Fruit fly (Drosophila melanogaster) whole organism, adult: Measurements from ENCODE around the gene amx.
A peak's percentile ranks its signal among the peaks of the same experiment; 100 is the strongest.

Experiments
- CG11617 ChIP-seq: fragments of 200-800 bp; sonication (Bioruptor generic); optimal IDR thresholded peaks from 2 replicates; lab custom pipeline; 2017; ENCODE audit warnings: mild to moderate bottlenecking, missing biosample characterization, missing genetic modification reagents, missing genetic modification characterization
- CG12768 ChIP-seq: fragments of 200-800 bp; sonication (Bioruptor generic); optimal IDR thresholded peaks from 2 replicates; lab custom pipeline; 2017; ENCODE audit warnings: missing biosample characterization, missing genetic modification characterization, mild to moderate bottlenecking, moderate library complexity, missing genetic modification reagents
- CG14711 ChIP-seq: fragments of 200-800 bp; sonication (Bioruptor generic); optimal IDR thresholded peaks from 2 replicates; lab custom pipeline; 2018; ENCODE audit warnings: missing biosample characterization, mild to moderate bottlenecking, missing genetic modification characterization, moderate library complexity
- CG1620 ChIP-seq: fragments of 200-800 bp; sonication (Bioruptor generic); optimal IDR thresholded peaks from 2 replicates; lab custom pipeline; 2016; ENCODE audit warnings: missing biosample characterization, missing genetic modification characterization
- CG33017 ChIP-seq: fragments of 200-800 bp; sonication (Bioruptor generic); optimal IDR thresholded peaks from 2 replicates; lab custom pipeline; 2018; ENCODE audit warnings: missing biosample characterization, mild to moderate bottlenecking, missing genetic modification characterization, moderate library complexity
- CG5204 ChIP-seq: fragments of 200-800 bp; sonication (Bioruptor generic); optimal IDR thresholded peaks from 2 replicates; lab custom pipeline; 2016; ENCODE audit warnings: missing biosample characterization, missing genetic modification characterization
- CG7045 ChIP-seq: fragments of 200-800 bp; sonication (Bioruptor generic); optimal IDR thresholded peaks from 2 replicates; lab custom pipeline; 2017; ENCODE audit warnings: missing biosample characterization, mild to moderate bottlenecking, missing genetic modification characterization
- CG7101 ChIP-seq: fragments of 200-800 bp; sonication (Bioruptor generic); optimal IDR thresholded peaks from 2 replicates; lab custom pipeline; 2018; ENCODE audit warnings: missing biosample characterization, mild to moderate bottlenecking, missing genetic modification characterization, moderate library complexity
- Clk ChIP-seq: fragments of 200-800 bp; sonication (Bioruptor generic); optimal IDR thresholded peaks from 2 replicates; lab custom pipeline; 2017; ENCODE audit warnings: missing biosample characterization, missing genetic modification characterization
- Crg-1 ChIP-seq: fragments of 200-800 bp; sonication (Bioruptor generic); optimal IDR thresholded peaks from 2 replicates; lab custom pipeline; 2016; ENCODE audit warnings: missing biosample characterization, missing genetic modification characterization
- Hr96 ChIP-seq: fragments of 200-800 bp; sonication (Bioruptor generic); optimal IDR thresholded peaks from 2 replicates; lab custom pipeline; 2016; ENCODE audit warnings: missing biosample characterization, missing genetic modification characterization
- Mnt ChIP-seq: fragments of 200-800 bp; sonication (Bioruptor generic); optimal IDR thresholded peaks from 2 replicates; lab custom pipeline; 2016; ENCODE audit warnings: missing biosample characterization, mild to moderate bottlenecking, missing genetic modification characterization
- bab1 ChIP-seq: fragments of 200-800 bp; sonication (Bioruptor generic); optimal IDR thresholded peaks from 3 replicates; lab custom pipeline; 2019; ENCODE audit warnings: missing biosample characterization, mild to moderate bottlenecking, missing genetic modification characterization, moderate library complexity
- cic ChIP-seq: fragments of 200-800 bp; sonication (Bioruptor generic); optimal IDR thresholded peaks from 2 replicates; lab custom pipeline; 2017; ENCODE audit warnings: missing biosample characterization, mild to moderate bottlenecking, missing genetic modification characterization, moderate library complexity
- cnc ChIP-seq, 2 experiments: fragments of >200 bp; optimal IDR thresholded peaks; 2 replicates each; lab custom pipeline; 2017
- kay ChIP-seq: fragments of 200-800 bp; sonication (Bioruptor generic); peaks from one replicate; lab custom pipeline; 2016; ENCODE audit warnings: missing biosample characterization, missing genetic modification characterization, borderline replicate concordance
- ovo ChIP-seq: fragments of 200-800 bp; sonication (Bioruptor generic); optimal IDR thresholded peaks from 2 replicates; lab custom pipeline; 2016; ENCODE audit warnings: missing biosample characterization, missing genetic modification characterization
- pad ChIP-seq: fragments of 200-800 bp; sonication (Bioruptor generic); optimal IDR thresholded peaks from 3 replicates; lab custom pipeline; 2017; ENCODE audit warnings: missing biosample characterization, missing genetic modification characterization, mild to moderate bottlenecking, moderate library complexity, missing genetic modification reagents
- tj ChIP-seq: fragments of 200-800 bp; sonication (Bioruptor generic); optimal IDR thresholded peaks from 3 replicates; lab custom pipeline; 2017; ENCODE audit warnings: missing biosample characterization, mild to moderate bottlenecking, missing genetic modification characterization, moderate library complexity
- toe ChIP-seq: fragments of 200-800 bp; sonication (Bioruptor generic); optimal IDR thresholded peaks from 2 replicates; lab custom pipeline; 2016; ENCODE audit warnings: missing biosample characterization, missing genetic modification characterization

The amx gene

DNA sequence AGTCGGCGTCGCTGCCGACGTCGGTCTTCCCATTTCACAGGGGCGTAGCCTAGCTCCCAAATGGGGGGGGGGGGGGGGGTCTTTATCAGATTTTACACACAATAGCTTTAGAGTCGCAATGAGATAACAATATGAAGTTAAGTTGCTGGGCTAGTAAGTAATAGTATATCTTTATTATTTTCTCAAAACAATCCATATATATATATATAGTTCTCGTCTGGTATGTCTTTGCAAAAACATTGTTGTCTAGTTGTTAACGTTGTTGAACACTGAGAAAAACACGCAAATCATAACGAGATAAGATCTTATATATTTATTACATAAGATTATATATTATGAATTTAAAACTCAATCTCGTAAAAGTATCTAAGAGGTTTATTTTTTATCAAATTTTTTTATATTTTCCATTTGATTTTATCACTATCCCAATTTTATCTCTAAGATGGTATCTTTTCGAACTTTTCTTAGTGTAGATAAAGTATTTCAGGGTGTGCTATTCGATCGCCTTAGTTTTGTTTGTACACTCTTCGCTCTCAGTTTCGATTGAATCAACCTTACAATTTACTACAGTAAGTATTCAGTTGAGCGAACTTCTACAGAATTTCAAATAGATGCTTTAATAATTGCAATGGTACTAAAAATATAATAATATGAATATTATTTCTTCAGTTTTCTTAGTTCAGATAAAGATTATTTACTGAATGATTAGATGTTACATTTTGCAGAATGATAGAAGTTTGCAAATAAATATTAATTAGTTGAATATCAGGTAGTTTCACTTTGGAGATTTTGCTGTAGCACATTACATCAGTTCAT lies 45.1 kb downstream of the amx start:
- TF ChIP-seq CG12768 (GFP tag; lab: Kevin White, UChicago) (peak; percentile 76), bab1 (peak; percentile 62), CG11617 (GFP tag; lab: Kevin White, UChicago) (peak; percentile 91), Mnt (GFP tag; lab: Kevin White, UChicago) (peak; percentile 64), CG7101 (tag; lab: Kevin White, UChicago) (peak; percentile 95), toe (GFP tag; lab: Kevin White, UChicago) (peak; percentile 22), CG14711 (peak; percentile 88), tj (GFP tag; lab: Kevin White, UChicago) (peak; percentile 80), Clk (GFP tag; lab: Kevin White, UChicago) (peak; percentile 43), cic (GFP tag; lab: Kevin White, UChicago) (peak; percentile 71), pad (GFP tag; lab: Kevin White, UChicago) (peak; percentile 80), ovo (GFP tag; lab: Kevin White, UChicago) (peak; percentile 45), CG1620 (GFP tag; lab: Kevin White, UChicago) (peak; percentile 65), CG7045 (GFP tag; lab: Kevin White, UChicago) (peak; percentile 84), cnc (optimal IDR thresholded peaks at IDR 0.05; lab: Kevin White, UChicago) (no peak), CG5204 (GFP tag; lab: Kevin White, UChicago) (peak; percentile 35), Crg-1 (GFP tag; lab: Kevin White, UChicago) (peak; percentile 61), CG33017 (tag; lab: Kevin White, UChicago) (peak; percentile 83), kay (GFP tag; lab: Kevin White, UChicago) (no peak), Hr96 (GFP tag; lab: Kevin White, UChicago) (peak; percentile 39)

DNA sequence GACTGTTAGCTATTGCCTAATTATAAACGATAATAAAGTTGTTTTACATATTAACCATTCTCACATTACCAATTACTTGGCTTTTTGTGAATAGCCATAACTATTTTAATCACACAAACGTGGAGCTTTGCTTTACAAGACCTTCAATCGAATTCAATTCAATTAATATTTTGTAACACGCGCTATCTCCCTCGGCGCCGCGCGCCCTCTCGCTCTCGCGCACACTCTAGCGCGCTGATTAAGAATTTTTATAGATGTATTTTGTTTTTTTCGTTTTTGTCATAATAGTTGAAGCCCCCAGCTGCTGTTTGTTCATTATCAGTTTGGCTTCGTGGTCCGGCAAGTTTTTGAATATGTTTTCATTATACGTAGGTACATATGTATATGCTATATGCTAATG lies 46.1 kb downstream of the amx start:
- TF ChIP-seq Mnt (GFP tag; lab: Kevin White, UChicago) (peak; percentile 84), Crg-1 (GFP tag; lab: Kevin White, UChicago) (no peak)

DNA sequence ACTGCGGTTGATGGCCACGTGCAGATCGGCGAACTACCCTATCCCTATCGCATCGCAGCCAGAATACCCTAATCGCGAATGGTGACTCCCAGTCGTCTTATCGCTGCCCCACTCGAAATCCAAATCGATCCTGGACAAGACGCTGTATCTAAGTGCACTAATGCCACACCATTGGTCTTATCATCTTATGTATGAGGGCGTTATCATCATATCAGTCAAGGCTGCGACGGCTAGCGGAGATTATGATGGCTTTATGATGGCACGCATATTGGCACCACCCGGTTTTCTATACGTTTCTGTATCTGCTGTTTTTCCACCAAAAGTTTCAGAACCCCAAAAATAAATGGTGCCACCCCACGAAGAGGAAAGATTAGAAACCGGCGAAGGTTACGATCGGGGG lies 46.9 kb downstream of the amx start:
- TF ChIP-seq ovo (GFP tag; lab: Kevin White, UChicago) (no peak), cic (GFP tag; lab: Kevin White, UChicago) (no peak), Clk (GFP tag; lab: Kevin White, UChicago) (no peak), Mnt (GFP tag; lab: Kevin White, UChicago) (peak; percentile 58), toe (GFP tag; lab: Kevin White, UChicago) (no peak)

DNA sequence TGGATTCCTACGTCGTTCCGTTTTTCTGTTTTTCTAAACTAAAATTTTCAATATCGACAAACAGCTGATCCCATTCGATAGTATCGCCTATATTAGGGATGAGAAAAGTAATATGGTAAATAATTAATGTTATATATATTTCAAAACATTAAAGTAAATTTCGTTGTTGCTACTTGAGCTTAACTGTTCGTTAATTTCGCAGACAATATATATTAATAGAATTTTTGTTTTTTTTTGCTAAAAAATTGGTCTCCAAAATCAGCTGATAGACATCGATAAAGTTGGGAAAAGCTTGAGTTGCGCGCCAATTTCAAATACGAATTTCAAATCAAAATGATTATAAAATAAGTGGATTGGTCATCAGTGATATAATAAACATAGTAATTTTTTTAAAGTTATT lies 50.8 kb downstream of the amx start, which contains the start of gene CG12118:
CG12118 (minus strand) TSS at position 53 of the 400 bp plus-strand sequence.
- peak; percentile 17 for TF ChIP-seq CG5204 (GFP tag; lab: Kevin White, UChicago)
- TF ChIP-seq CG7101 (tag; lab: Kevin White, UChicago) = peak; percentile 85
- peak; percentile 32 for TF ChIP-seq toe (GFP tag; lab: Kevin White, UChicago)
- peak; percentile 60 for TF ChIP-seq ovo (GFP tag; lab: Kevin White, UChicago)
- TF ChIP-seq tj (GFP tag; lab: Kevin White, UChicago) = peak; percentile 71
- TF ChIP-seq CG12768 (GFP tag; lab: Kevin White, UChicago) = peak; percentile 16
- peak; percentile 67 for TF ChIP-seq Crg-1 (GFP tag; lab: Kevin White, UChicago)
- TF ChIP-seq CG14711 = peak; percentile 87
- TF ChIP-seq kay (GFP tag; lab: Kevin White, UChicago) = no peak
- TF ChIP-seq CG1620 (GFP tag; lab: Kevin White, UChicago) = peak; percentile 87
- TF ChIP-seq cnc (optimal IDR thresholded peaks at IDR 0.05; lab: Kevin White, UChicago) = no peak
- peak; percentile 10 for TF ChIP-seq CG7045 (GFP tag; lab: Kevin White, UChicago)
- TF ChIP-seq Clk (GFP tag; lab: Kevin White, UChicago) = no peak
- TF ChIP-seq CG33017 (tag; lab: Kevin White, UChicago) = peak; percentile 56
- TF ChIP-seq CG11617 (GFP tag; lab: Kevin White, UChicago) = peak; percentile 84
- TF ChIP-seq bab1 = peak; percentile 96
- peak; percentile 1 for TF ChIP-seq cic (GFP tag; lab: Kevin White, UChicago)
- peak; percentile 69 for TF ChIP-seq Mnt (GFP tag; lab: Kevin White, UChicago)
- TF ChIP-seq pad (GFP tag; lab: Kevin White, UChicago) = peak; percentile 58
- TF ChIP-seq Hr96 (GFP tag; lab: Kevin White, UChicago) = no peak
